Worm (Caenorhabditis elegans): Measurements from ENCODE around the gene T13A10.2.

ce11 chrIV:6266499-6266898 lies 13.4 kb downstream of the T13A10.2 start, which contains the start of gene srv-29:
- TF ChIP-seq ceh-82 (tag; optimal IDR thresholded peaks at IDR 0.05) (no peak), egl-27 (tag; optimal IDR thresholded peaks at IDR 0.05) (no peak), ceh-16 (tag; optimal IDR thresholded peaks at IDR 0.05) (no peak), elt-3 (tag; optimal IDR thresholded peaks at IDR 0.05) (no peak), skn-1 (tag; optimal IDR thresholded peaks at IDR 0.05) (no peak), ztf-1 (GFP tag; conservative IDR thresholded peaks at IDR 0.05) (no peak), lin-39 (tag; optimal IDR thresholded peaks at IDR 0.05) (no peak), nhr-11 (tag; optimal IDR thresholded peaks at IDR 0.05) (no peak), ztf-4 (tag; optimal IDR thresholded peaks at IDR 0.05) (no peak), peb-1 (tag; optimal IDR thresholded peaks at IDR 0.05) (no peak)

Measured in whole organism, L2 larva.